Fruit fly (Drosophila melanogaster): ENCODE measurements around the gene Scox.

The Scox gene

dm6 chr2L:4945300-4945699 is 23.4 kb downstream of the Scox start, which contains the start of the genes mRpL24 and betaggt-I (continued):
- TF ChIP-seq CG8632 (GFP tag; optimal IDR thresholded peaks at IDR 0.05) (peak; percentile 96), CG16779 (tag; optimal IDR thresholded peaks at IDR 0.05) (peak; percentile 90), Eip75B (GFP tag; optimal IDR thresholded peaks at IDR 0.05) (peak; percentile 94), net (GFP tag; optimal IDR thresholded peaks at IDR 0.05) (peak; percentile 96), CG31627 (GFP tag; optimal IDR thresholded peaks at IDR 0.05) (peak; percentile 95), Met (GFP tag; optimal IDR thresholded peaks at IDR 0.05) (peak; percentile 95), CG10631 (GFP tag; optimal IDR thresholded peaks at IDR 0.05) (peak; percentile 98), CG3032 (tag; optimal IDR thresholded peaks at IDR 0.05) (peak; percentile 99), Hr4 (GFP tag; optimal IDR thresholded peaks at IDR 0.05) (peak; percentile 95), eg (GFP tag; IDR thresholded peaks at IDR 0.05) (peak; percentile 99), CG7368 (GFP tag; optimal IDR thresholded peaks at IDR 0.05) (peak; percentile 90), CG11902 (GFP tag; optimal IDR thresholded peaks at IDR 0.05) (peak; percentile 92), acj6 (GFP tag; optimal IDR thresholded peaks at IDR 0.05) (peak; percentile 97)

- TF ChIP-seq Hr39 (GFP tag; optimal IDR thresholded peaks at IDR 0.05) (no peak), fkh (GFP tag; optimal IDR thresholded peaks at IDR 0.05) (no peak), achi (GFP tag; optimal IDR thresholded peaks at IDR 0.05) (no peak), topi (GFP tag; optimal IDR thresholded peaks at IDR 0.05) (no peak), Sox102F (GFP tag; optimal IDR thresholded peaks at IDR 0.05) (no peak), CG4318 (GFP tag; optimal IDR thresholded peaks at IDR 0.05) (no peak), CG10631 (GFP tag; optimal IDR thresholded peaks at IDR 0.05) (no peak), CG3919 (GFP tag; optimal IDR thresholded peaks at IDR 0.05) (no peak), Eip93F (GFP tag; optimal IDR thresholded peaks at IDR 0.05) (no peak), CG11762 (GFP tag; optimal IDR thresholded peaks at IDR 0.05; ENCODE audit: insufficient read depth) (no peak)
Observed at dm6 chr2L:4942257-4942792, 26.4 kb downstream of the Scox start, which contains the start of gene synr. Gene synr, plus strand, starts transcription at chr2L:4942742.

- TF ChIP-seq fkh (GFP tag; optimal IDR thresholded peaks at IDR 0.05) (no peak), vri (GFP tag; optimal IDR thresholded peaks at IDR 0.05) (peak; percentile 8), CG11762 (GFP tag; optimal IDR thresholded peaks at IDR 0.05; ENCODE audit: insufficient read depth) (no peak), CG6276 (GFP tag; optimal IDR thresholded peaks at IDR 0.05) (no peak), CG32006 (GFP tag; optimal IDR thresholded peaks at IDR 0.05) (no peak), CG11902 (GFP tag; optimal IDR thresholded peaks at IDR 0.05) (no peak), net (GFP tag; optimal IDR thresholded peaks at IDR 0.05) (no peak), CG7368 (GFP tag; optimal IDR thresholded peaks at IDR 0.05) (no peak)
Observed at dm6 chr2L:4937060-4937459, 31.7 kb downstream of the Scox start, which contains the start of gene Sgs1. Gene Sgs1, plus strand, starts transcription at chr2L:4937409.

DNA sequence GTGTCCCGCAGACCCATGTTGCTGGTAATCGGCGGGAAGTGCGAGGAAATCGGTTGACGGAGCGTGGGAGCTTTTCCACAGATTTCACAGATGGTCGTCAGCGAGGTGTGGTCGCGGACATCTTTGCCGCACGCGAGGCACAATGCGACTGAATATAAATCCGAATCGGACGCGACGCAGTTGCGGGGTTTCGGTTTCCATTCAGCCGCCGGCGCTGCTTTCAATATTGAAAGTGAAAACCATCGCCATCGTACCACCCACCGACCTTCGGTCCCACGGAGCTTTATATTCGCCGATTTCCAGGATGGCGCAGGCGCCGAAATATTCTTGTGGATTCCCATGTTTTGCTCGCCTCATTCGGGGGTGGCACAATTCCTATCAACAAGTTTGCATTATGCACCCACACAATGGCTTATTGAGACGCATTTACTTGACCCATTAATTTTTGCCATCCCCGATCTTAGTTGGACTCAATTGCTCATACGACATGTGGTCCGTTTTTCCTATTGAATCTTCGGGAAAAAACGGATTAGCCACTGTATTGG is 32.3 kb downstream of the Scox start, which contains the start of gene hoe2:
hoe2 (minus strand) TSS at position 126 of the 545 bp plus-strand sequence.
- TF ChIP-seq eg (GFP tag; IDR thresholded peaks at IDR 0.05) (no peak), Gug (GFP tag; IDR thresholded peaks at IDR 0.05) (no peak), CG7368 (GFP tag; optimal IDR thresholded peaks at IDR 0.05) (no peak), Eip78C (GFP tag) (no peak), CG1621 (tag; optimal IDR thresholded peaks at IDR 0.05) (no peak), OdsH (GFP tag; optimal IDR thresholded peaks at IDR 0.05) (no peak)

DNA sequence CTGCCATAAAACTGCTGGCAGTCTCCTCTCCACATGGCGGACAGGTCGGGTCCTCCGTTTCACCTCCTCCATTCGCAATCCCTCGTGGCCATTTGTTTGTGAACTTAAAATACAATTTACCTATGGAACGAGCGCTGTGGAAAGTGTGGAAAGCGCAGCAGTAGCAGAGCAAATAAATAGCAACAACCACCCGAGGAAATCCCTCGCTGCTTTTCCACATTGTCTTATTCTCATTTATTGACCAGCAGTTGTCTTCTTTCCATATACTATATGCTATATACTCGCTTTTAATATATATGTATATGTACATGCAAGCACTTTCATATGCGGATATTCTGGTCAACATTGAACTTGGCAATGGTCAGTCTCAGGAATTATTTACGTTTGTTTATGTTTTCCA is 36.5 kb downstream of the Scox start, which contains the start of gene hoe1:
hoe1 (minus strand) TSS at position 101 of the 400 bp plus-strand sequence.
- TF ChIP-seq svp (GFP tag) (no peak), dac (GFP tag; optimal IDR thresholded peaks at IDR 0.05) (no peak), CG11294 (GFP tag; IDR thresholded peaks at IDR 0.05) (no peak), CG6808 (GFP tag; optimal IDR thresholded peaks at IDR 0.05) (no peak), OdsH (GFP tag; optimal IDR thresholded peaks at IDR 0.05) (no peak), CG4318 (GFP tag; optimal IDR thresholded peaks at IDR 0.05) (no peak), CG6276 (GFP tag; optimal IDR thresholded peaks at IDR 0.05) (no peak), Ets21C (GFP tag; optimal IDR thresholded peaks at IDR 0.05) (no peak), Eip75B (GFP tag; optimal IDR thresholded peaks at IDR 0.05) (no peak), CG8632 (GFP tag; optimal IDR thresholded peaks at IDR 0.05) (no peak), CG10669 (GFP tag; optimal IDR thresholded peaks at IDR 0.05) (no peak), achi (GFP tag; optimal IDR thresholded peaks at IDR 0.05) (no peak), fd85E (GFP tag; optimal IDR thresholded peaks at IDR 0.05) (no peak), vri (GFP tag; optimal IDR thresholded peaks at IDR 0.05) (no peak), fd59A (GFP tag; optimal IDR thresholded peaks at IDR 0.05) (no peak), Sox14 (GFP tag; optimal IDR thresholded peaks at IDR 0.05) (no peak), Met (GFP tag; optimal IDR thresholded peaks at IDR 0.05) (no peak), Gug (GFP tag; IDR thresholded peaks at IDR 0.05) (no peak), Lpt (GFP tag; optimal IDR thresholded peaks at IDR 0.05) (no peak), Sox15 (GFP tag; optimal IDR thresholded peaks at IDR 0.05) (no peak)

Measured in whole organism, prepupa.